Worm (Caenorhabditis elegans): ENCODE measurements around the gene wht-8.

DNA sequence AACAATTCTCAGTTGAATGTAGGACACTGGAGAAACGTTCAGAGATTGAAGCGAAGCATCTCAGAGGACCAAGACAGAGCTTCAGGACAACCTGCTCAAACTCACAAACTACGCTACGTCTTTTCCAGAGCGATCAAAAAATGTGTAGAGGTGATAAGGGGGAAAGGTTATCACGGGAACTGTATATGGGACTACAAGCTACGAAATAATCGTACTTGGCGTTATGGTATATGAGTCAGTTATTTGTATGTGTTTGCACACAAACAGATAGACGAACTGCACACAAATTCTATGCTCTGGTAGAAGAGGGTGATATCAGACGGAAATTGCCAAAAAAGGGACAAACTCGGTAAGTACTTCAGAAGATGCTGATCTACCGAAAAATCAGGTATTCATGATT, 50.6 kb downstream of the wht-8 start:
- TF ChIP-seq dao-5 (tag; optimal IDR thresholded peaks at IDR 0.05) (no peak), him-1 (tag; optimal IDR thresholded peaks at IDR 0.05) (no peak), W03F9.2 (tag; optimal IDR thresholded peaks at IDR 0.05) (no peak)

Measured in whole organism, L4/young adult.